Fruit fly (Drosophila melanogaster): Measurements from ENCODE around the gene pira.

pira gene

DNA sequence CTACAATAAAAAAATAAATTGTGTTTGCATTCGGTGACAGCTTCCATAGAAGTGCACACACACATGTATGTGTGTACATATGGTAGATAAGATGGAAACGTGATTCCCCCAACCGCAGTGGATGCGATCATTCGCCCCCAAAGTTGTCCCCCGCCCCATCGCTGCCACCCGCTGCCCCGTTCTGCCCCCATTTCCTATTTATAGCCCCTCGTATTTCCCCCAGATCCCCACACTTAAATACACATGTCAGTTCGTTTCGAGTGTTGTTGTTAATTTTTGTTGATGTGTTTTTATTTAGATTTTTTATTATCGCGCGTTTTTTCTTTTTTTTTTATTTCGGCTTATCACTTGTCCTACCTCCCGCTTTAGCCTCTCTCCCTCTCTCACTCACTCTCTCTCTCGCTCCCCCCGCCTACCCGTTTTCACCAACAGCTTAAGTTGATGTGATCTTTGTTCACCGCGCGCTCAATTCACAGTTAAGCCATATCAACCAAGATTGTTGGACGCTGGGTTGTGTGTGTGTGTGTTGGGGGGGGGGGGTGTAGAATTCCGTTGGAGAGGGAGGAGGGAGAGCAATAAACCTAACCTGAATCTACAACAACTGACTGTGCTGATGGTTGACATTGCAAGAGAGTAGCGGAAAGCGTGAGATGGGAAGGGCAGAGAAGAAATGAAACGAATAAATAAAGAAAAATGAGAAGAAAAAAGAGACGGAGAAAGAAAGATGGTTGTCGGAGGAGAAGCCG lies 9.6 kb downstream of the pira start:
- TF ChIP-seq foxo (GFP tag; optimal IDR thresholded peaks at IDR 0.05): peak in 1 of 2 experiments; percentile 15
- TF ChIP-seq CG9705 (GFP tag; optimal IDR thresholded peaks at IDR 0.05): peak; percentile 40
- TF ChIP-seq rgr (GFP tag; optimal IDR thresholded peaks at IDR 0.05): no peak
- no peak for TF ChIP-seq sage (GFP tag; optimal IDR thresholded peaks at IDR 0.05)
- TF ChIP-seq Mio (GFP tag; optimal IDR thresholded peaks at IDR 0.05): no peak
- no peak for TF ChIP-seq CG32264 (GFP tag; optimal IDR thresholded peaks at IDR 0.05)
- TF ChIP-seq Abd-B (GFP tag; optimal IDR thresholded peaks at IDR 0.05): no peak
- TF ChIP-seq Dif (GFP tag; optimal IDR thresholded peaks at IDR 0.05; ENCODE audit: partially characterized antibody): peak; percentile 12
- peak; percentile 27 for TF ChIP-seq CrebA (GFP tag; optimal IDR thresholded peaks at IDR 0.05; ENCODE audit: borderline replicate concordance)
- no peak for TF ChIP-seq dsf (GFP tag; optimal IDR thresholded peaks at IDR 0.05; ENCODE audit: borderline replicate concordance)
- TF ChIP-seq Jra (GFP tag; optimal IDR thresholded peaks at IDR 0.05): no peak
- TF ChIP-seq dl (GFP tag; optimal IDR thresholded peaks at IDR 0.05; ENCODE audit: insufficient read depth in 1 of 2, partially characterized antibody in 2 of 2): peak in 1 of 2 experiments; percentile 25
- no peak for TF ChIP-seq Myc (optimal IDR thresholded peaks at IDR 0.05)
- TF ChIP-seq sv (GFP tag; optimal IDR thresholded peaks at IDR 0.05): no peak
- peak; percentile 47 for TF ChIP-seq Vsx2 (GFP tag; optimal IDR thresholded peaks at IDR 0.05; ENCODE audit: partially characterized antibody)
- no peak for TF ChIP-seq N (GFP tag; optimal IDR thresholded peaks at IDR 0.05)
- TF ChIP-seq br (GFP tag; optimal IDR thresholded peaks at IDR 0.05): no peak
- peak; percentile 36 for TF ChIP-seq Hr83 (GFP tag; optimal IDR thresholded peaks at IDR 0.05; ENCODE audit: poor library complexity, severe bottlenecking)
- no peak for TF ChIP-seq HLH106 (tag; optimal IDR thresholded peaks at IDR 0.05)
- TF ChIP-seq h (GFP tag; optimal IDR thresholded peaks at IDR 0.05): no peak
- TF ChIP-seq OdsH (GFP tag; optimal IDR thresholded peaks at IDR 0.05): no peak
- no peak for TF ChIP-seq lola (GFP tag; optimal IDR thresholded peaks at IDR 0.05)
- TF ChIP-seq tai (GFP tag; optimal IDR thresholded peaks at IDR 0.05): no peak
- TF ChIP-seq pan (optimal IDR thresholded peaks at IDR 0.05): no peak
- TF ChIP-seq psq (GFP tag; optimal IDR thresholded peaks at IDR 0.05): peak; percentile 99
- TF ChIP-seq Sp1 (GFP tag; optimal IDR thresholded peaks at IDR 0.05): peak; percentile 78
- TF ChIP-seq brk (GFP tag; optimal IDR thresholded peaks at IDR 0.05): no peak
- no peak for TF ChIP-seq fru (GFP tag; optimal IDR thresholded peaks at IDR 0.05)
- peak; percentile 68 for TF ChIP-seq Hnf4 (GFP tag; optimal IDR thresholded peaks at IDR 0.05)
- no peak for TF ChIP-seq woc (GFP tag; optimal IDR thresholded peaks at IDR 0.05)
- no peak for TF ChIP-seq Dfd (GFP tag; optimal IDR thresholded peaks at IDR 0.05)
- peak; percentile 94 for TF ChIP-seq jim (GFP tag; optimal IDR thresholded peaks at IDR 0.05)
- TF ChIP-seq Rel (GFP tag; optimal IDR thresholded peaks at IDR 0.05): no peak
- peak; percentile 100 for TF ChIP-seq Rel (tag; optimal IDR thresholded peaks at IDR 0.05)
- no peak for TF ChIP-seq GATAd (GFP tag; optimal IDR thresholded peaks at IDR 0.05)

DNA sequence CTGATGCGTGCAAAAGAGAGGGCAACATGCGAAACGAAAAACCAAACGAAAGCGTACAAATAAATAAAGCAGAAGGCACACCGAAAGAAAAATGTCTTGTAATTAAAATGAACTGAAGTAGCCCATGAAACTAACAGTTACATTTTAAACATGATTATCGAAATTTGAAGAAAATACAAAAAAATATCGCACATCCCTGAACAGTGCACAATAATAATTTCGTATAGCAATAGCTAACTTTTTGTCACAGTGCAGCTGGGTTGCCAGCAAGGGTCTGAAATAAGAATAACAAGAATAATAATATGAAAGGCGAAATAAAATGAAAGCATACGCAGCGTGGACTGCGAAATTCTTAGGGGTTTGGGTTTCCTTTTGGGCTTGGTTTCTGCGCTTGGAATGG lies 11.2 kb downstream of the pira start:
- TF ChIP-seq dl (GFP tag; optimal IDR thresholded peaks at IDR 0.05; ENCODE audit: insufficient read depth in 1 of 2, partially characterized antibody in 2 of 2) (no peak), Mio (GFP tag; optimal IDR thresholded peaks at IDR 0.05) (peak; percentile 96), pan (optimal IDR thresholded peaks at IDR 0.05) (no peak), dsf (GFP tag; optimal IDR thresholded peaks at IDR 0.05; ENCODE audit: borderline replicate concordance) (peak; percentile 97), ey (GFP tag; optimal IDR thresholded peaks at IDR 0.05) (peak; percentile 100), rgr (GFP tag; optimal IDR thresholded peaks at IDR 0.05) (peak; percentile 100), Dfd (GFP tag; optimal IDR thresholded peaks at IDR 0.05) (peak; percentile 71), OdsH (GFP tag; optimal IDR thresholded peaks at IDR 0.05) (peak; percentile 100), foxo (GFP tag; optimal IDR thresholded peaks at IDR 0.05) (peak; percentile 99 to 100), tai (GFP tag; optimal IDR thresholded peaks at IDR 0.05) (peak; percentile 99), sv (GFP tag; optimal IDR thresholded peaks at IDR 0.05) (peak; percentile 98), CrebA (GFP tag; optimal IDR thresholded peaks at IDR 0.05; ENCODE audit: borderline replicate concordance) (peak; percentile 98), Hr83 (GFP tag; optimal IDR thresholded peaks at IDR 0.05; ENCODE audit: poor library complexity, severe bottlenecking) (peak; percentile 89), Rel (GFP tag; optimal IDR thresholded peaks at IDR 0.05) (peak; percentile 99), Rel (tag; optimal IDR thresholded peaks at IDR 0.05) (peak; percentile 92), Hnf4 (GFP tag; optimal IDR thresholded peaks at IDR 0.05) (peak; percentile 99), N (GFP tag; optimal IDR thresholded peaks at IDR 0.05) (no peak), Vsx2 (GFP tag; optimal IDR thresholded peaks at IDR 0.05; ENCODE audit: partially characterized antibody) (no peak), HLH106 (tag; optimal IDR thresholded peaks at IDR 0.05) (peak; percentile 100), sage (GFP tag; optimal IDR thresholded peaks at IDR 0.05) (peak; percentile 99), fru (GFP tag; optimal IDR thresholded peaks at IDR 0.05) (peak; percentile 99), psq (GFP tag; optimal IDR thresholded peaks at IDR 0.05) (peak; percentile 100), Sp1 (GFP tag; optimal IDR thresholded peaks at IDR 0.05) (peak; percentile 100), CG32264 (GFP tag; optimal IDR thresholded peaks at IDR 0.05) (peak; percentile 99), Jra (GFP tag; optimal IDR thresholded peaks at IDR 0.05) (peak; percentile 99), CG9705 (GFP tag; optimal IDR thresholded peaks at IDR 0.05) (peak; percentile 98), GATAd (GFP tag; optimal IDR thresholded peaks at IDR 0.05) (peak; percentile 95), Hr78 (GFP tag; optimal IDR thresholded peaks at IDR 0.05) (no peak), jim (GFP tag; optimal IDR thresholded peaks at IDR 0.05) (peak; percentile 69), woc (GFP tag; optimal IDR thresholded peaks at IDR 0.05) (peak; percentile 99), h (GFP tag; optimal IDR thresholded peaks at IDR 0.05) (peak; percentile 100), Myc (optimal IDR thresholded peaks at IDR 0.05) (no peak), lola (GFP tag; optimal IDR thresholded peaks at IDR 0.05) (no peak), brk (GFP tag; optimal IDR thresholded peaks at IDR 0.05) (peak; percentile 98), dmrt93B (GFP tag; optimal IDR thresholded peaks at IDR 0.05) (peak; percentile 99), Dif (GFP tag; optimal IDR thresholded peaks at IDR 0.05; ENCODE audit: partially characterized antibody) (no peak), usp (GFP tag; optimal IDR thresholded peaks at IDR 0.05) (no peak), br (GFP tag; optimal IDR thresholded peaks at IDR 0.05) (peak; percentile 100), Abd-B (GFP tag; optimal IDR thresholded peaks at IDR 0.05) (no peak)
